Fruit fly (Drosophila melanogaster) whole organism: ENCODE measurements around the gene Or85f.

ENCODE experiments used
- CG8478 ChIP-seq: fragments of >200 bp; optimal IDR thresholded peaks from 2 replicates; lab custom pipeline; 2018; ENCODE audit warnings: inconsistent platforms
- Dll ChIP-seq: fragments of >200 bp; optimal IDR thresholded peaks from 2 replicates; lab custom pipeline; 2017
- EcR ChIP-seq, 2 experiments: fragments of >200 bp; optimal IDR thresholded peaks; 2 replicates each; lab custom pipeline; 2017; ENCODE audit warnings: missing biosample characterization in 2 of 2, missing genetic modification characterization in 2 of 2, missing genetic modification reagents in 2 of 2
- pan ChIP-seq: fragments of >200 bp; optimal IDR thresholded peaks from 2 replicates; lab custom pipeline; 2017
- psq ChIP-seq: fragments of >200 bp; optimal IDR thresholded peaks from 2 replicates; lab custom pipeline; 2017
- usp ChIP-seq: fragments of >200 bp; optimal IDR thresholded peaks from 2 replicates; lab custom pipeline; 2017; ENCODE audit warnings: missing biosample characterization, missing genetic modification characterization, mixed read lengths

dm6 chr3R:9353276-9353652 is 44.7 kb upstream of the Or85f start:
- TF ChIP-seq CG8478 (no peak), psq (lab: Kevin White, UChicago) (no peak), Dll (lab: Kevin White, UChicago) (no peak), usp (GFP tag; lab: Kevin White, UChicago) (no peak), pan (lab: Kevin White, UChicago) (no peak), EcR (GFP tag; optimal IDR thresholded peaks at IDR 0.05; lab: Kevin White, UChicago) (no peak)
